Fruit fly (Drosophila melanogaster): ENCODE data around the gene Ack.
A peak's percentile ranks its signal among the peaks of the same experiment; 100 is the strongest.

Ack gene

DNA sequence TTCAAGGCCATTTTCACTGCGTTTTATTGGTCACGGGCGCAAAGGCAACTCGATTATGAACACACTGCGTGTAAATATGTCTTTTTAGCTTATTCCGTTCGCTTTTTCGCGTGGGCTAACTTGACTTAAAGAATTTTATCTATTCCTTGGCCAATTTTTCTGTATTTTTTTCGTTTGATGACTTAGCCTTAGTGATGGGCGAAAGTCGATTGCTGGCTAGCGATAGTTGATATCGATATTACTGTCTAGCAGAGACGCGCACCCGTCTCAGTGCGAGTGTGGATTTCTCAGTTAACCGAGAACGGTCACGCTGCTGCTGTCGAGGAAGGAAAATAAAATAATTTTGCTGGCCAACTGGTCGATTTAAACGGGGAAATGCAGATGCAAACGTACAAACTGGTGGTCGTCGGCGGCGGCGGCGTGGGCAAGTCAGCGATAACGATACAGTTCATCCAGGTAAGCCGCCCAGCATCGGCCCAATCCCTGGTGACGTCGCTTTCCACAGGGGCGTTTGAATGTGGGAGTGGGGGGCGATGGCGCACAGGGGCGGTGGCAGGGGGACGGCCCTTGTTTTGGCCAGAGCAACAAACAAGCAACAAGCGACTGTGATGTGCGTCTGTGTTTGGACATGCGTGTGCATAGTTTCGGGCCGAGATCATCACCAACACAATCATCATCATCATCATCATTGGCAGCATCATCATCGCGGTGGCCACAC lies 31.0 kb downstream of the Ack start, which contains the start of the genes Rop and Ras64B (continued):
- TF ChIP-seq pfk (GFP tag; optimal IDR thresholded peaks at IDR 0.05) (no peak), NC2α (GFP tag; optimal IDR thresholded peaks at IDR 0.05) (peak; percentile 21), Tbp (GFP tag; optimal IDR thresholded peaks at IDR 0.05) (no peak), CG9876 (GFP tag; optimal IDR thresholded peaks at IDR 0.05) (no peak), CG2875 (GFP tag; optimal IDR thresholded peaks at IDR 0.05) (no peak), Elba2 (GFP tag; optimal IDR thresholded peaks at IDR 0.05) (no peak), CG7963 (GFP tag; IDR thresholded peaks at IDR 0.05; ENCODE audit: partially characterized antibody) (peak; percentile 77), CG18619 (GFP tag; optimal IDR thresholded peaks at IDR 0.05) (no peak), prd (optimal IDR thresholded peaks at IDR 0.05) (no peak), prd (GFP tag; IDR thresholded peaks at IDR 0.05) (no peak), chinmo (GFP tag; IDR thresholded peaks at IDR 0.05; ENCODE audit: partially characterized antibody) (0 out of 4 replicates have a peak, but pooled peaks have one; percentile 63), gfzf (GFP tag; optimal IDR thresholded peaks at IDR 0.05) (peak; percentile 97), CG11093 (GFP tag; IDR thresholded peaks at IDR 0.05) (no peak), NK7.1 (GFP tag; optimal IDR thresholded peaks at IDR 0.05) (peak; percentile 20), CG17802 (tag; optimal IDR thresholded peaks at IDR 0.05) (no peak), D19A (tag; optimal IDR thresholded peaks at IDR 0.05) (no peak), rib (GFP tag; IDR thresholded peaks at IDR 0.05) (no peak), inv (GFP tag; IDR thresholded peaks at IDR 0.05; ENCODE audit: partially characterized antibody) (peak; percentile 79), stc (GFP tag; IDR thresholded peaks at IDR 0.05) (no peak), phol (tag; optimal IDR thresholded peaks at IDR 0.05) (peak; percentile 62), CG6654 (GFP tag; optimal IDR thresholded peaks at IDR 0.05) (no peak), NC2β (GFP tag; optimal IDR thresholded peaks at IDR 0.05) (peak; percentile 39), CG6813 (GFP tag; optimal IDR thresholded peaks at IDR 0.05) (no peak), dmrt11E (tag; optimal IDR thresholded peaks at IDR 0.05) (no peak), CG17186 (GFP tag; optimal IDR thresholded peaks at IDR 0.05) (peak; percentile 83), TFAM (GFP tag; optimal IDR thresholded peaks at IDR 0.05) (no peak), Trl (optimal IDR thresholded peaks at IDR 0.05) (no peak), Trl (GFP tag; optimal IDR thresholded peaks at IDR 0.05) (peak; percentile 10), Opbp (GFP tag; IDR thresholded peaks at IDR 0.05; ENCODE audit: partially characterized antibody) (peak; percentile 92), CG2129 (GFP tag; IDR thresholded peaks at IDR 0.05; ENCODE audit: partially characterized antibody) (peak; percentile 45; the same call in 1 of the 2 replicates), GATAe (GFP tag; conservative IDR thresholded peaks at IDR 0.05) (no peak), Meics (GFP tag; optimal IDR thresholded peaks at IDR 0.05) (peak; percentile 31), dati (GFP tag; IDR thresholded peaks at IDR 0.05) (no peak), CG17385 (GFP tag; optimal IDR thresholded peaks at IDR 0.05) (no peak), Deaf1 (tag; optimal IDR thresholded peaks at IDR 0.05) (peak; percentile 32), CG11723 (GFP tag; optimal IDR thresholded peaks at IDR 0.05) (no peak), CG43689 (GFP tag; IDR thresholded peaks at IDR 0.05) (no peak), CG31441 (GFP tag; IDR thresholded peaks at IDR 0.05) (peak; percentile 30; the same call in 1 of the 2 replicates), ap (GFP tag; IDR thresholded peaks at IDR 0.05) (no peak), CG15514 (GFP tag; optimal IDR thresholded peaks at IDR 0.05) (peak; percentile 79), org-1 (GFP tag; optimal IDR thresholded peaks at IDR 0.05) (no peak), CG32767 (GFP tag; IDR thresholded peaks at IDR 0.05) (peak; percentile 56; the same call in 1 of the 2 replicates), mirr (GFP tag; optimal IDR thresholded peaks at IDR 0.05) (no peak), mld (GFP tag; IDR thresholded peaks at IDR 0.05; ENCODE audit: partially characterized antibody) (peak; percentile 52; the same call in 1 of the 3 replicates), CG3407 (GFP tag; optimal IDR thresholded peaks at IDR 0.05) (no peak), CG1024 (GFP tag; IDR thresholded peaks at IDR 0.05) (no peak), CG4707 (GFP tag; optimal IDR thresholded peaks at IDR 0.05) (no peak), Hr39 (optimal IDR thresholded peaks at IDR 0.05) (no peak), Doc2 (GFP tag; IDR thresholded peaks at IDR 0.05) (no peak), CG17568 (GFP tag; optimal IDR thresholded peaks at IDR 0.05) (no peak)

All from whole organism, embryonic.